Fruit fly (Drosophila melanogaster) whole organism, embryonic: ENCODE measurements around the gene CG6163.

Experiments used
- Atf6 ChIP-seq: fragments of 200-800 bp; sonication (Bioruptor generic); IDR thresholded peaks from 2 replicates; pipeline ENCODE4 v1.3.6; 2022; ENCODE audit warnings: missing biosample characterization, missing genetic modification characterization
- CG1024 ChIP-seq: fragments of 200-800 bp; sonication (Bioruptor generic); IDR thresholded peaks from 2 replicates; pipeline ENCODE4 v1.3.6; 2022; ENCODE audit warnings: missing biosample characterization, missing genetic modification characterization
- CG10543 ChIP-seq: fragments of 200-800 bp; sonication (Bioruptor generic); optimal IDR thresholded peaks from 3 replicates; lab custom pipeline; 2017; ENCODE audit warnings: missing biosample characterization, mild to moderate bottlenecking, missing genetic modification characterization, moderate library complexity
- CG10654 ChIP-seq: fragments of 200-800 bp; sonication (Bioruptor generic); optimal IDR thresholded peaks from 2 replicates; lab custom pipeline; 2016; ENCODE audit warnings: missing biosample characterization, missing genetic modification characterization
- CG10979 ChIP-seq: fragments of 200-800 bp; sonication (Bioruptor generic); optimal IDR thresholded peaks from 2 replicates; lab custom pipeline; 2018; ENCODE audit warnings: missing biosample characterization, mild to moderate bottlenecking, missing genetic modification characterization, moderate library complexity
- CG11085 ChIP-seq: fragments of 200-800 bp; sonication (Bioruptor generic); IDR thresholded peaks from 2 replicates; pipeline ENCODE4 v1.3.6; 2022; ENCODE audit warnings: missing biosample characterization, missing genetic modification characterization
- CG11504 ChIP-seq: fragments of 200-800 bp; sonication (Bioruptor generic); optimal IDR thresholded peaks from 3 replicates; lab custom pipeline; 2019; ENCODE audit warnings: missing biosample characterization, mild to moderate bottlenecking, missing genetic modification characterization, moderate library complexity
- CG13894 ChIP-seq: fragments of 200-800 bp; sonication (Bioruptor generic); optimal IDR thresholded peaks from 3 replicates; lab custom pipeline; 2018; ENCODE audit warnings: missing biosample characterization, mild to moderate bottlenecking, missing genetic modification characterization, moderate library complexity
- CG14441 ChIP-seq: fragments of 200-800 bp; sonication (Bioruptor generic); IDR thresholded peaks from 2 replicates; pipeline ENCODE4 v1.3.6; 2022; ENCODE audit warnings: missing biosample characterization, missing genetic modification characterization
- CG14965 ChIP-seq: fragments of 200-800 bp; sonication (Bioruptor generic); optimal IDR thresholded peaks from 2 replicates; lab custom pipeline; 2016; ENCODE audit warnings: missing biosample characterization, missing genetic modification characterization, borderline replicate concordance
- CG15269 ChIP-seq: fragments of 200-800 bp; sonication (Bioruptor generic); optimal IDR thresholded peaks from 2 replicates; lab custom pipeline; 2018; ENCODE audit warnings: missing biosample characterization, mild to moderate bottlenecking, missing genetic modification characterization, moderate library complexity
- CG15601 ChIP-seq: fragments of 200-800 bp; sonication (Bioruptor generic); optimal IDR thresholded peaks from 3 replicates; lab custom pipeline; 2019; ENCODE audit warnings: missing biosample characterization, mild to moderate bottlenecking, missing genetic modification characterization, moderate library complexity
- CG18599 ChIP-seq: fragments of 200-800 bp; sonication (Bioruptor generic); optimal IDR thresholded peaks from 3 replicates; lab custom pipeline; 2017; ENCODE audit warnings: missing biosample characterization, missing genetic modification characterization, mild to moderate bottlenecking, moderate library complexity, missing genetic modification reagents
- CG18619 ChIP-seq: fragments of 200-800 bp; sonication (Bioruptor generic); optimal IDR thresholded peaks from 3 replicates; lab custom pipeline; 2017; ENCODE audit warnings: missing biosample characterization, mild to moderate bottlenecking, missing genetic modification characterization
- CG32532 ChIP-seq: fragments of 200-800 bp; sonication (Bioruptor generic); IDR thresholded peaks from 2 replicates; pipeline ENCODE4 v1.3.6; 2022; ENCODE audit warnings: missing biosample characterization, missing genetic modification characterization
- CG33213 ChIP-seq: fragments of 200-800 bp; sonication (Bioruptor generic); optimal IDR thresholded peaks from 3 replicates; lab custom pipeline; 2016; ENCODE audit warnings: missing biosample characterization, missing genetic modification characterization
- CG4328 ChIP-seq: fragments of 200-800 bp; sonication (Bioruptor generic); optimal IDR thresholded peaks from 3 replicates; lab custom pipeline; 2017; ENCODE audit warnings: missing biosample characterization, missing genetic modification reagents, missing genetic modification characterization
- CG4854 ChIP-seq: fragments of 200-800 bp; sonication (Bioruptor generic); optimal IDR thresholded peaks from 2 replicates; lab custom pipeline; 2016; ENCODE audit warnings: missing biosample characterization, missing genetic modification characterization, inconsistent platforms
- CG6254 ChIP-seq: fragments of 200-800 bp; sonication (Bioruptor generic); optimal IDR thresholded peaks from 3 replicates; lab custom pipeline; 2017; ENCODE audit warnings: mild to moderate bottlenecking, missing biosample characterization, missing genetic modification reagents, missing genetic modification characterization
- Ets65A ChIP-seq: fragments of 200-800 bp; sonication (Bioruptor generic); peaks from one replicate; lab custom pipeline; 2016; ENCODE audit warnings: missing biosample characterization, missing genetic modification characterization
- HHEX ChIP-seq: fragments of 200-800 bp; sonication (Bioruptor generic); optimal IDR thresholded peaks from 3 replicates; lab custom pipeline; 2017; ENCODE audit warnings: missing biosample characterization, mild to moderate bottlenecking, missing genetic modification characterization, missing genetic modification reagents
- Hr51 ChIP-seq, 2 experiments: fragments of 200-800 bp; sonication (Bioruptor generic); optimal IDR thresholded peaks; 2 replicates in 1 of 2; 3 replicates in 1 of 2; lab custom pipeline; 2016 to 2018; ENCODE audit warnings: missing biosample characterization in 2 of 2, missing genetic modification characterization in 2 of 2, mild to moderate bottlenecking in 1 of 2, moderate library complexity in 1 of 2
- Med ChIP-seq: fragments of 200-800 bp; sonication (Bioruptor generic); peaks from one replicate; lab custom pipeline; 2016; ENCODE audit warnings: missing biosample characterization, missing genetic modification characterization, mild to moderate bottlenecking, inconsistent platforms, moderate library complexity
- NK7.1 ChIP-seq: fragments of 200-800 bp; sonication (Bioruptor generic); optimal IDR thresholded peaks from 3 replicates; lab custom pipeline; 2016; ENCODE audit warnings: missing biosample characterization, missing genetic modification characterization
- Nf-YC ChIP-seq: fragments of 200-800 bp; optimal IDR thresholded peaks from 3 replicates; lab custom pipeline; 2019; ENCODE audit warnings: missing biosample characterization, mild to moderate bottlenecking, missing genetic modification characterization, moderate library complexity
- Scr ChIP-seq: fragments of 200-800 bp; sonication (Bioruptor generic); IDR thresholded peaks from 2 replicates; pipeline ENCODE4 v1.3.6; 2022; ENCODE audit warnings: missing biosample characterization, missing genetic modification characterization; ENCODE audit not compliant: partially characterized antibody
- Sox102F ChIP-seq: fragments of 200-800 bp; sonication (Bioruptor generic); optimal IDR thresholded peaks from 2 replicates; lab custom pipeline; 2018; ENCODE audit warnings: missing biosample characterization, mild to moderate bottlenecking, missing genetic modification characterization, moderate library complexity
- ap ChIP-seq: fragments of 200-800 bp; sonication (Bioruptor generic); IDR thresholded peaks from 2 replicates; pipeline ENCODE4 v1.3.6; 2022; ENCODE audit warnings: missing biosample characterization, missing genetic modification characterization
- bigmax ChIP-seq: fragments of 200-800 bp; sonication (Bioruptor generic); optimal IDR thresholded peaks from 2 replicates; lab custom pipeline; 2018; ENCODE audit warnings: missing biosample characterization, mild to moderate bottlenecking, missing genetic modification characterization
- dmrt11E ChIP-seq: fragments of 200-800 bp; sonication (Bioruptor generic); optimal IDR thresholded peaks from 3 replicates; lab custom pipeline; 2018; ENCODE audit warnings: missing biosample characterization, mild to moderate bottlenecking, missing genetic modification characterization, moderate library complexity
- eve ChIP-seq, 2 experiments: fragments of >200 bp; optimal IDR thresholded peaks; 2 replicates each; lab custom pipeline; 2017; ENCODE audit warnings: missing biosample characterization in 2 of 2, missing genetic modification characterization in 2 of 2
- ftz-f1 ChIP-seq: fragments of 200-800 bp; sonication (Bioruptor generic); optimal IDR thresholded peaks from 2 replicates; lab custom pipeline; 2016; ENCODE audit warnings: missing biosample characterization, missing genetic modification characterization
- grn ChIP-seq: fragments of 200-800 bp; sonication (Bioruptor generic); optimal IDR thresholded peaks from 3 replicates; lab custom pipeline; 2017; ENCODE audit warnings: missing biosample characterization, missing genetic modification characterization
- gsb ChIP-seq: fragments of 200-800 bp; sonication (Bioruptor generic); IDR thresholded peaks from 2 replicates; pipeline ENCODE4 v1.3.6; 2022; ENCODE audit warnings: missing biosample characterization, missing genetic modification characterization
- inv ChIP-seq: fragments of 200-800 bp; sonication (Bioruptor generic); IDR thresholded peaks from 2 replicates; pipeline ENCODE4 v1.3.6; 2022; ENCODE audit warnings: missing biosample characterization, missing genetic modification characterization; ENCODE audit not compliant: partially characterized antibody
- kni ChIP-seq: fragments of 200-800 bp; sonication (Bioruptor generic); optimal IDR thresholded peaks from 3 replicates; lab custom pipeline; 2017; ENCODE audit warnings: mild to moderate bottlenecking, missing biosample characterization, missing genetic modification reagents, missing genetic modification characterization
- lola ChIP-seq, 3 experiments: fragments of >200 bp in 2 of 3; fragments of 200-800 bp in 1 of 3; sonication (Bioruptor generic) in 1 of 3; optimal IDR thresholded peaks; 2 replicates each; lab custom pipeline; 2017 to 2019; ENCODE audit warnings: missing biosample characterization in 3 of 3, missing genetic modification characterization in 3 of 3, mild to moderate bottlenecking in 1 of 3, moderate library complexity in 1 of 3
- lov ChIP-seq, 2 experiments: fragments of 200-800 bp in 1 of 2; fragments of >200 bp in 1 of 2; sonication (Bioruptor generic) in 1 of 2; IDR thresholded peaks in 1 of 2; optimal IDR thresholded peaks in 1 of 2; 2 replicates in 1 of 2; 3 replicates in 1 of 2; pipeline versions ENCODE4 v1.3.6 to Lab custom; 2017 to 2022; ENCODE audit warnings: missing biosample characterization in 1 of 2, missing genetic modification characterization in 1 of 2
- maf-S ChIP-seq: fragments of 200-800 bp; sonication (Bioruptor generic); optimal IDR thresholded peaks from 2 replicates; lab custom pipeline; 2016; ENCODE audit warnings: missing biosample characterization, missing genetic modification characterization
- odd ChIP-seq: fragments of 200-800 bp; sonication (Bioruptor generic); optimal IDR thresholded peaks from 2 replicates; lab custom pipeline; 2017; ENCODE audit warnings: missing biosample characterization, mild to moderate bottlenecking, missing genetic modification characterization
- phol ChIP-seq: fragments of 200-800 bp; sonication (Bioruptor generic); optimal IDR thresholded peaks from 3 replicates; lab custom pipeline; 2018; ENCODE audit warnings: missing biosample characterization, mild to moderate bottlenecking, missing genetic modification characterization, moderate library complexity
- row ChIP-seq: fragments of 200-800 bp; sonication (Bioruptor generic); IDR thresholded peaks from 3 replicates; pipeline ENCODE4 v1.3.6; 2022; ENCODE audit warnings: missing biosample characterization, missing genetic modification characterization
- sens ChIP-seq: fragments of 200-800 bp; sonication (Bioruptor generic); peaks from one replicate; lab custom pipeline; 2016; ENCODE audit warnings: missing biosample characterization, missing genetic modification characterization
- sisA ChIP-seq: fragments of 200-800 bp; sonication (Bioruptor generic); IDR thresholded peaks from 2 replicates; pipeline ENCODE4 v1.3.6; 2022; ENCODE audit warnings: missing biosample characterization, missing genetic modification characterization
- slbo ChIP-seq: fragments of 200-800 bp; sonication (Bioruptor generic); IDR thresholded peaks from 2 replicates; pipeline ENCODE4 v1.3.6; 2022; ENCODE audit warnings: missing biosample characterization, missing genetic modification characterization
- stwl ChIP-seq: fragments of 200-800 bp; sonication (Bioruptor generic); optimal IDR thresholded peaks from 3 replicates; lab custom pipeline; 2018; ENCODE audit warnings: missing biosample characterization, mild to moderate bottlenecking, missing genetic modification characterization, moderate library complexity
- tna ChIP-seq: fragments of 200-800 bp; sonication (Bioruptor generic); IDR thresholded peaks from 2 replicates; pipeline ENCODE4 v1.3.6; 2022; ENCODE audit warnings: missing biosample characterization, missing genetic modification characterization; ENCODE audit not compliant: partially characterized antibody
- tx ChIP-seq: fragments of 200-800 bp; sonication (Bioruptor generic); optimal IDR thresholded peaks from 2 replicates; lab custom pipeline; 2016; ENCODE audit warnings: missing biosample characterization, missing genetic modification characterization
- vvl ChIP-seq: fragments of 200-800 bp; sonication (Bioruptor generic); IDR thresholded peaks from 2 replicates; pipeline ENCODE4 v1.3.6; 2022; ENCODE audit warnings: missing biosample characterization, missing genetic modification characterization

CG6163 gene

dm6 chr3L:11384824-11385457 lies 20.3 kb upstream of the CG6163 start (continued):
- TF ChIP-seq tx, result no peak
- no peak for TF ChIP-seq CG32532 (GFP tag; lab: Robert Waterston, UW)
- no peak for TF ChIP-seq gsb (GFP tag; lab: Robert Waterston, UW)
- TF ChIP-seq sens (GFP tag; lab: Kevin White, UChicago), result peak; percentile 85
- peak; percentile 2 for TF ChIP-seq Sox102F
- peak; percentile 30 for TF ChIP-seq phol
- peak; percentile 2 for TF ChIP-seq CG11504
- TF ChIP-seq Hr51 (GFP tag; optimal IDR thresholded peaks at IDR 0.05; lab: Kevin White, UChicago), result peak in 1 of 2 experiments; percentile 9
- peak; percentile 31 for TF ChIP-seq stwl (tag; lab: Kevin White, UChicago)
- no peak for TF ChIP-seq maf-S (GFP tag; lab: Kevin White, UChicago)
- TF ChIP-seq Scr (GFP tag; lab: Robert Waterston, UW), result no peak
- no peak for TF ChIP-seq CG1024 (GFP tag; lab: Robert Waterston, UW)
- TF ChIP-seq eve (GFP tag; optimal IDR thresholded peaks at IDR 0.05; lab: Kevin White, UChicago), result peak in 1 of 2 experiments; percentile 44
- no peak for TF ChIP-seq CG11085
- TF ChIP-seq ftz-f1, result no peak
- TF ChIP-seq CG14965, result no peak
- TF ChIP-seq inv (GFP tag; lab: Robert Waterston, UW), result no peak
- no peak for TF ChIP-seq CG14441 (GFP tag; lab: Robert Waterston, UW)
- TF ChIP-seq lola (GFP tag; optimal IDR thresholded peaks at IDR 0.05; lab: Kevin White, UChicago), result peak in 1 of 3 experiments; percentile 22
- no peak for TF ChIP-seq CG4854
- 0 out of 3 replicates have a peak, but pooled peaks have one; percentile 9 for TF ChIP-seq row (GFP tag; lab: Robert Waterston, UW)
- TF ChIP-seq CG18619, result no peak
- TF ChIP-seq CG4328 (GFP tag; lab: Kevin White, UChicago), result no peak
- TF ChIP-seq dmrt11E, result peak; percentile 20
- TF ChIP-seq CG10979 (tag; lab: Kevin White, UChicago), result peak; percentile 7
- TF ChIP-seq bigmax (GFP tag; lab: Kevin White, UChicago), result no peak
- TF ChIP-seq tna (GFP tag; lab: Robert Waterston, UW), result no peak
- TF ChIP-seq CG33213 (GFP tag; lab: Kevin White, UChicago), result no peak

DNA sequence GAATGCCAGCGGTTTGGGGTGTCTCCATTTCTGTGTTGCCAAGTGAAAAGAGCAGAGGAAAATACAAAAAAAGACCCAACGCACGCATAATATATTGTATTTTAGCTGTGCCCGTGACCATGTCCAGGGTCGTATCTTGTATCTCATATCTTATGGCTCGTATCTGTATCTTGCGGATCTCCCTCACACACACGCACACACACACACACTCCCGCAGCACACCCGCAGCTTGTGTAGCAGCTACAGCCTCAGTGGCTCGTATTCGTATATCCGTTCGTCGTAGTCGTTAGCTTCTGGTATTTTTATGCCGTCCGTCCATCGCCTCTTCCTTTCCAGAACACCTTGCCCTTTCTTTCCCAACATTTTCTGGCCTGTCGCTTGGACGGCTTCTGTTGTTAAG lies 19.5 kb upstream of the CG6163 start:
- TF ChIP-seq CG10543 (GFP tag; lab: Kevin White, UChicago) (peak; percentile 45), slbo (0 out of 2 replicates have a peak, but pooled peaks have one; percentile 4), NK7.1 (GFP tag; lab: Kevin White, UChicago) (no peak), CG10654 (GFP tag; lab: Kevin White, UChicago) (no peak), vvl (GFP tag; lab: Robert Waterston, UW) (peak; percentile 61), kni (GFP tag; lab: Kevin White, UChicago) (peak; percentile 91), grn (peak; percentile 99), sisA (no peak), ap (no peak), Med (GFP tag; lab: Kevin White, UChicago) (peak; percentile 70), CG13894 (tag; lab: Kevin White, UChicago) (peak; percentile 75), Atf6 (GFP tag; lab: Robert Waterston, UW) (0 out of 2 replicates have a peak, but pooled peaks have one; percentile 15), lov (optimal IDR thresholded peaks at IDR 0.05; lab: Kevin White, UChicago) (no peak), lov (GFP tag; IDR thresholded peaks at IDR 0.05; lab: Robert Waterston, UW) (0 out of 3 replicates have a peak, but pooled peaks have one; percentile 4), CG18599 (GFP tag; lab: Kevin White, UChicago) (peak; percentile 9), CG6254 (peak; percentile 34), Ets65A (peak; percentile 91), CG15601 (tag; lab: Kevin White, UChicago) (peak; percentile 7), Nf-YC (tag; lab: Kevin White, UChicago) (peak; percentile 13), CG15269 (tag; lab: Kevin White, UChicago) (peak; percentile 15), HHEX (GFP tag; lab: Kevin White, UChicago) (peak; percentile 8), odd (peak; percentile 45), Sox102F (no peak)
